Fruit fly (Drosophila melanogaster): Measurements from ENCODE around the gene Gba1a.

Gba1a gene

DNA sequence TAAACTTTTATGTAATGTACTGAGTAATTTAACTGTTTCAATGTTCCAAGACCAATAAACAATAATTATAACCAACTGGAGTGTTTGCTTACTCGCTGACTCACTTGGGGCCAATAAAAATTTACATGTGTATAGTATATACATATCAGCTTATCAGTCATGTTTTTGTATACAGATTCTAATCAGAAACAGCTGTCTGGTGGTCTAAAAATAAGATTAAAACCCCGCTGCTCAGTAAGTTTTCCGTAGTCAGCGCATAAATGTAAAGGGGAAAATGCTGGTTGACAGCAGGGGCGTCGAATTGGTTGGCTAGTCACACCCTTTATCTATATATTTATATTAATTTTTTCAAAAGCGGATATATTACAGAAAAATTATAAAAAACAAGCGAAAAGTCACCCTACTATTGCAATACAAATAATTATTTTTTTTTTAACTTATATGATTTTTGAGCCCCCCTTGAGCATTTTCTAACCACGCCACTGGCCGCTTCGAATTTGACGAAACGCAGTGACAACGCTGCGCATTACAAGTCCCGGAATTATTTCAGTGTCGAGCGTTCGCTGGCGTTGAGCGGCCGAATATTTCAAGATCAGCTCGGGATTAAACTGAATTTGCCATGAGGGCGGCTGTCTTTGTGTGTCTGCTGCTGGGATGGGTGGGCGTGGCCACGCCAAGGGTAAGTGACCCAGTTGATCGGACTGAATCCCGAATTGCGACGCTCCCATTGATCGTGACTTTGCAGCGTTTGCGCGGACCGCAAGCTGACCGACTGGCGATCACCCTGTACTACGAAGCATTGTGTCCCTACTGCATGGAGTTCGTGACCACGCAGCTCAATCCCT, 21.9 kb upstream of the Gba1a start, which contains the start of gene GILT2 (continued):
- TF ChIP-seq fd59A (GFP tag; optimal IDR thresholded peaks at IDR 0.05) (peak; percentile 46), CG34406 (GFP tag; optimal IDR thresholded peaks at IDR 0.05) (peak; percentile 83), topi (GFP tag; optimal IDR thresholded peaks at IDR 0.05) (peak; percentile 89), net (GFP tag; optimal IDR thresholded peaks at IDR 0.05) (no peak), Ets96B (tag; optimal IDR thresholded peaks at IDR 0.05) (peak; percentile 63), CG11762 (GFP tag; optimal IDR thresholded peaks at IDR 0.05; ENCODE audit: insufficient read depth) (peak; percentile 43), CG6276 (GFP tag; optimal IDR thresholded peaks at IDR 0.05) (no peak), CG6808 (GFP tag; optimal IDR thresholded peaks at IDR 0.05) (peak; percentile 66), Eip75B (GFP tag; optimal IDR thresholded peaks at IDR 0.05) (peak; percentile 75), salr (GFP tag; optimal IDR thresholded peaks at IDR 0.05) (no peak), CG31627 (GFP tag; optimal IDR thresholded peaks at IDR 0.05) (peak; percentile 81), Met (GFP tag; optimal IDR thresholded peaks at IDR 0.05) (peak; percentile 88), CG3919 (GFP tag; optimal IDR thresholded peaks at IDR 0.05) (peak; percentile 82), CG9139 (GFP tag; optimal IDR thresholded peaks at IDR 0.05) (peak; percentile 30), CG1621 (tag; optimal IDR thresholded peaks at IDR 0.05) (peak; percentile 11), Gug (GFP tag; IDR thresholded peaks at IDR 0.05) (peak; percentile 29; the same call in 1 of the 2 replicates), fd85E (GFP tag; optimal IDR thresholded peaks at IDR 0.05) (no peak), eg (GFP tag; IDR thresholded peaks at IDR 0.05) (peak; percentile 72; the same call in 2 of the 3 replicates), CG8632 (GFP tag; optimal IDR thresholded peaks at IDR 0.05) (peak; percentile 79), cyc (GFP tag; optimal IDR thresholded peaks at IDR 0.05) (peak; percentile 88), CG16779 (tag; optimal IDR thresholded peaks at IDR 0.05) (peak; percentile 62), esn (GFP tag; optimal IDR thresholded peaks at IDR 0.05) (peak; percentile 91), Lpt (GFP tag; optimal IDR thresholded peaks at IDR 0.05) (peak; percentile 42), Sox15 (GFP tag; optimal IDR thresholded peaks at IDR 0.05) (peak; percentile 67), achi (GFP tag; optimal IDR thresholded peaks at IDR 0.05) (peak; percentile 78), dsx (GFP tag; optimal IDR thresholded peaks at IDR 0.05; ENCODE audit: poor library complexity, severe bottlenecking) (peak; percentile 59), CG6854 (GFP tag; optimal IDR thresholded peaks at IDR 0.05) (peak; percentile 78), lz (GFP tag; optimal IDR thresholded peaks at IDR 0.05) (peak; percentile 83), Sox102F (GFP tag; optimal IDR thresholded peaks at IDR 0.05) (peak; percentile 89), CG8119 (GFP tag; IDR thresholded peaks at IDR 0.05) (peak; percentile 74), ss (GFP tag; optimal IDR thresholded peaks at IDR 0.05) (peak; percentile 60 to 73)

DNA sequence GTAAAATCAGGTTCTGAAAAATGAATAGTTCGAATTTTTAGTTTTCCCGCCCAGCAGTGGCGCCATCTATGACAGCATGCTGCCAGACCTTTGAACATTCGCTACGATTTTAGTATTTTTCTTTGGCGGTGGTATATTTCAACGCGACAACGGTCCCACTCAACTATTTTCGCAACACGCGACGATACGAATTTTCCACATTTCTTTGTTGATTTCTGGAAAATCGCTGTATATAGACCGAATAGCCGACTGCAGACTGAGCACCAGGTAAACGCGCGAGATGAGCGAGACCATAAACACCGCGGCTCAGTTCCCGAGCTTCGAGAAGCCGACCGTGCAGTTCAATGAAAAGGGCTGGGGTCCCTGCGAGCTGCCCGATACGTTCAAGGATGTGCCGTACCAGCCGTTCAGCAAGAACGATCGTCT, 20.5 kb upstream of the Gba1a start, which contains the start of gene eIF3d1:
TSS of gene eIF3d1 (plus strand) at position 129 of the 426 bp plus-strand sequence.
- TF ChIP-seq svp (GFP tag) (peak; percentile 60), Sox14 (GFP tag; optimal IDR thresholded peaks at IDR 0.05) (peak; percentile 83), topi (GFP tag; optimal IDR thresholded peaks at IDR 0.05) (no peak), Met (GFP tag; optimal IDR thresholded peaks at IDR 0.05) (no peak), CG34406 (GFP tag; optimal IDR thresholded peaks at IDR 0.05) (no peak), Sox15 (GFP tag; optimal IDR thresholded peaks at IDR 0.05) (no peak), CG9139 (GFP tag; optimal IDR thresholded peaks at IDR 0.05) (no peak), CG7368 (GFP tag; optimal IDR thresholded peaks at IDR 0.05) (no peak), esn (GFP tag; optimal IDR thresholded peaks at IDR 0.05) (peak; percentile 11), cyc (GFP tag; optimal IDR thresholded peaks at IDR 0.05) (peak; percentile 33), Blimp-1 (GFP tag; optimal IDR thresholded peaks at IDR 0.05) (no peak), Gug (GFP tag; IDR thresholded peaks at IDR 0.05) (no peak), CG31627 (GFP tag; optimal IDR thresholded peaks at IDR 0.05) (peak; percentile 29), OdsH (GFP tag; optimal IDR thresholded peaks at IDR 0.05) (no peak), Eip78C (GFP tag) (peak; percentile 46)

Measured in whole organism, prepupa.